Fruit fly (Drosophila melanogaster) whole organism, pupa: Measurements from ENCODE around the gene CG13928.

Experiments
- CG13204 ChIP-seq: fragments of 200-800 bp; sonication (Bioruptor generic); optimal IDR thresholded peaks from 2 replicates; lab custom pipeline; 2018; ENCODE audit warnings: missing biosample characterization, mild to moderate bottlenecking, missing genetic modification characterization, moderate library complexity
- Pif1B ChIP-seq: fragments of 200-800 bp; sonication (Bioruptor generic); optimal IDR thresholded peaks from 3 replicates; lab custom pipeline; 2016; ENCODE audit warnings: missing biosample characterization, missing genetic modification characterization
- gl ChIP-seq: fragments of 200-800 bp; sonication (Bioruptor generic); optimal IDR thresholded peaks from 2 replicates; lab custom pipeline; 2018; ENCODE audit warnings: missing biosample characterization, mild to moderate bottlenecking, missing genetic modification characterization

dm6 chr3L:1674381-1674780, 46.2 kb upstream of the CG13928 start, which contains the start of gene CG7991:
- no peak for TF ChIP-seq CG13204 (GFP tag; lab: Kevin White, UChicago)
- no peak for TF ChIP-seq gl (tag; lab: Kevin White, UChicago)
- TF ChIP-seq Pif1B (GFP tag; lab: Kevin White, UChicago), result no peak
